Worm (Caenorhabditis elegans) whole organism, L2 larva: ENCODE data around the gene W07A12.4.

ENCODE experiments used
- aly-2 ChIP-seq: fragments of 150-350 bp; optimal IDR thresholded peaks from 2 replicates; lab custom pipeline; 2014; ENCODE audit warnings: missing biosample characterization, missing genetic modification characterization
- fos-1 ChIP-seq: fragments of 150-350 bp; optimal IDR thresholded peaks from 2 replicates; lab custom pipeline; 2014; ENCODE audit warnings: missing biosample characterization, missing genetic modification characterization
- nhr-6 ChIP-seq: fragments of 150-350 bp; optimal IDR thresholded peaks from 2 replicates; lab custom pipeline; 2014; ENCODE audit warnings: missing biosample characterization, missing genetic modification characterization

DNA sequence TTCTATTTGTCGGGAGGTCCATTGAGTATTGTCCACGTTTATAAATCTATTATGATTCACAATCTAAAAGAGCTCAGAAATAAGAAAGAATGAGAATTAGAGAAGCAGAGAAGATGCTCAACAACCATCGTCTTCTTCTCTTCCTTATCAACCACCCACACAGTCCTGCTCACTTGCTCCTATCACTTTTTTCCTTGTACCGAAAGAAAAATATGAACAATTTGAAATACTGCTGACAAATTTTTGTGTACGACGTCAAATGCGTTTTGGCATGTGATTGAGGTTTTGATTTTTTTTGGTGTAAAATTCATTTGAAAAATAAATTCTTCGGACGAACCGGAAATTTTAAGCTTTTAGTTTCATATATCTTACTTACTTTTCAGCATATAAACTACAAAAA, 50.3 kb downstream of the W07A12.4 start:
- no peak for TF ChIP-seq nhr-6 (tag; lab: Kevin White, UChicago)
- TF ChIP-seq fos-1 (tag; lab: Kevin White, UChicago) = peak; percentile 79
- no peak for TF ChIP-seq aly-2 (tag; lab: Kevin White, UChicago)
